Worm (Caenorhabditis elegans) whole organism, L4/young adult: Measurements from ENCODE around the gene E02H9.13.

Experiments used
- W03F9.2 ChIP-seq: fragments of 150-350 bp; optimal IDR thresholded peaks from 2 replicates; lab custom pipeline; 2014; ENCODE audit warnings: missing biosample characterization, missing genetic modification characterization
- dao-5 ChIP-seq: sonication (generic microtip); optimal IDR thresholded peaks from 2 replicates; lab custom pipeline; 2016; ENCODE audit warnings: missing genotype, missing genetic modification characterization, moderate library complexity, missing compliant biosample characterization
- him-1 ChIP-seq: sonication (generic microtip); optimal IDR thresholded peaks from 2 replicates; lab custom pipeline; 2016; ENCODE audit warnings: missing genotype, missing genetic modification reagents, missing genetic modification characterization, missing compliant biosample characterization

DNA sequence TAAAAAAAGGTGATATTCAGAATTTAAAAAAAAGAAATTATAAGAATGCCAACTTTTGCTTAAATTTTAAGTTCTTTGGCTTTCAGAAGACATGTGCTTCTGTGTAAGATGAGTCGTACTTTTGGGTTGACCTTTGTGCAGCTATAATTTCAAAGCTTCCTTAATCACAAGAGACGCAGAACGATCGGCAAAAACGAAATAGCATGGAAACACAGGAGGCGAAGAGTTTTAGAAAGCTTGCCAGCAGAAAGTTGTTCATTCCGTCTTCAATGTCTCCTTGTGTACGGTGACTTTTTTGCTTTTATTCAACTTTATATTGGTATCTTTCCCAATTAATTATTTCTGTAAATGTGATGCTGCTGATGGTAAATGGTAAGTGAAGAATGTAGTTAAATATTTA, 5.6 kb downstream of the E02H9.13 start:
- TF ChIP-seq him-1 (no peak), W03F9.2 (no peak), dao-5 (no peak)
